Worm (Caenorhabditis elegans): ENCODE data around the gene C56C10.6.
A peak's percentile ranks its signal among the peaks of the same experiment; 100 is the strongest.

Gene C56C10.6

ce11 chrII:6588605-6589292 is 7.6 kb upstream of the C56C10.6 start, which contains the start of gene icd-1 (continued):
- TF ChIP-seq mab-9 (GFP tag; IDR thresholded peaks at IDR 0.05) (peak; percentile 65), alr-1 (tag; optimal IDR thresholded peaks at IDR 0.05; ENCODE audit: borderline replicate concordance) (no peak), ama-1 (optimal IDR thresholded peaks at IDR 0.05) (peak; percentile 43), mdl-1 (tag; optimal IDR thresholded peaks at IDR 0.05) (peak; percentile 45 to 89), hlh-17 (GFP tag; optimal IDR thresholded peaks at IDR 0.05; ENCODE audit: borderline replicate concordance) (no peak), sptf-1 (tag; optimal IDR thresholded peaks at IDR 0.05) (no peak), nhr-12 (tag; optimal IDR thresholded peaks at IDR 0.05) (no peak), lir-3 (tag; optimal IDR thresholded peaks at IDR 0.05; ENCODE audit: poor library complexity) (peak; percentile 89), aha-1 (tag; optimal IDR thresholded peaks at IDR 0.05) (peak; percentile 85), ets-5 (GFP tag; IDR thresholded peaks at IDR 0.05) (no peak), tlp-1 (tag; optimal IDR thresholded peaks at IDR 0.05) (no peak), grh-1 (GFP tag; IDR thresholded peaks at IDR 0.05) (peak; percentile 95), dpl-1 (GFP tag; optimal IDR thresholded peaks at IDR 0.05) (peak; percentile 76 to 81 (median 76)), hpl-2 (GFP tag; optimal IDR thresholded peaks at IDR 0.05) (peak; percentile 91), nhr-85 (tag) (peak; percentile 99), ztf-4 (tag; optimal IDR thresholded peaks at IDR 0.05) (peak; percentile 97), swsn-7 (tag; optimal IDR thresholded peaks at IDR 0.05) (peak; percentile 98), xbp-1 (tag; optimal IDR thresholded peaks at IDR 0.05) (peak; percentile 94), unc-98 (GFP tag; IDR thresholded peaks at IDR 0.05) (peak; percentile 82), egl-27 (tag; optimal IDR thresholded peaks at IDR 0.05) (peak in 1 of 2 experiments; percentile 82), tbx-2 (tag; optimal IDR thresholded peaks at IDR 0.05) (peak; percentile 97), pag-3 (tag; optimal IDR thresholded peaks at IDR 0.05; ENCODE audit: borderline replicate concordance, insufficient read depth) (no peak), vab-15 (tag; optimal IDR thresholded peaks at IDR 0.05) (no peak), unc-62 (GFP tag; optimal IDR thresholded peaks at IDR 0.05) (no peak), Y116A8C.19 (tag; optimal IDR thresholded peaks at IDR 0.05; ENCODE audit: borderline replicate concordance) (no peak), ceh-88 (GFP tag; IDR thresholded peaks at IDR 0.05) (peak; percentile 89), skn-1 (tag; optimal IDR thresholded peaks at IDR 0.05) (peak; percentile 80), efl-3 (GFP tag; optimal IDR thresholded peaks at IDR 0.05) (no peak), fkh-4 (tag; optimal IDR thresholded peaks at IDR 0.05; ENCODE audit: borderline replicate concordance) (peak; percentile 66), mep-1 (tag; optimal IDR thresholded peaks at IDR 0.05) (peak; percentile 94), nhr-19 (GFP tag; conservative IDR thresholded peaks at IDR 0.05) (peak; percentile 96), nhr-237 (tag; optimal IDR thresholded peaks at IDR 0.05) (peak; percentile 93), aly-2 (tag; optimal IDR thresholded peaks at IDR 0.05) (peak; percentile 91), isw-1 (GFP tag; IDR thresholded peaks at IDR 0.05) (peak; percentile 96), ces-1 (GFP tag; optimal IDR thresholded peaks at IDR 0.05) (no peak), C04F5.9 (tag; optimal IDR thresholded peaks at IDR 0.05) (peak; percentile 70)

DNA sequence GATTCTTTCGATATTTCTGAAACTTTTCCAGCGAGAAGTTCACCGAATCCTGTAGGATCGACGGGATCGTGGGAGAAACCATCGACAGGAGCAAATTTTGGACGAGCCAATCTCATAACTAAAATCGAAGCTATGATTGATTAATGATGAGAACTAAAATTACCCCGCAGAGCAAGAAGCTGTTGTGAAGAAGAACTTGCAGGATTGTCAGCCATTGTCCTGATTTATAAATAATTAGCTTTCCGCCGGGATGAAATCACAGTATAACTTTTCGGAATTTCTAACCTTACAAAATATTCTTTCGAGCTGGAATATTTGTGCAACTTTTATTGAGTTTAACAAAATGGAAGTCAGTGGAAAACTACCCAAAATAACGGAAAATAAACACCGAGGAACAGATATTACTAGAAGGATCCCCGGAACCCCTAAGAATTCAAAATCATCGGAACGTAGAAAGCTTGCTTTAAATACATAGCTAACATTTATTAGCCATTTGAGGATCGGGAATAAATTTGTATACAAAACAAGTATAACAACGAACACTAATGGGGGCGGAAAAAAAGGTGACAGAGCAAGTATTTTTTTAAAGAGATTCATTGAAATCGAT is 6.2 kb upstream of the C56C10.6 start, which contains the start of gene C56C10.7:
TSS of gene C56C10.7 (minus strand) at position 312 of the 607 bp plus-strand sequence.
- no peak for TF ChIP-seq ets-5 (GFP tag; IDR thresholded peaks at IDR 0.05)
- TF ChIP-seq hlh-4 (tag; optimal IDR thresholded peaks at IDR 0.05), result no peak
- no peak for TF ChIP-seq lin-14 (GFP tag; optimal IDR thresholded peaks at IDR 0.05)
- TF ChIP-seq ceh-82 (tag; optimal IDR thresholded peaks at IDR 0.05), result peak in 1 of 3 experiments; percentile 16
- no peak for TF ChIP-seq alr-1 (tag; optimal IDR thresholded peaks at IDR 0.05; ENCODE audit: borderline replicate concordance)
- no peak for TF ChIP-seq pag-3 (tag; optimal IDR thresholded peaks at IDR 0.05; ENCODE audit: borderline replicate concordance, insufficient read depth)
- TF ChIP-seq vab-15 (tag; optimal IDR thresholded peaks at IDR 0.05), result no peak
- no peak for TF ChIP-seq xbp-1 (tag; optimal IDR thresholded peaks at IDR 0.05)
- TF ChIP-seq C16A3.4 (tag; optimal IDR thresholded peaks at IDR 0.05), result no peak
- TF ChIP-seq ztf-4 (tag; optimal IDR thresholded peaks at IDR 0.05), result no peak
- no peak for TF ChIP-seq nhr-77 (tag; optimal IDR thresholded peaks at IDR 0.05)
- no peak for TF ChIP-seq Y116A8C.19 (tag; optimal IDR thresholded peaks at IDR 0.05; ENCODE audit: borderline replicate concordance)
- TF ChIP-seq blmp-1 (tag; optimal IDR thresholded peaks at IDR 0.05), result no peak
- no peak for TF ChIP-seq grh-1 (GFP tag; IDR thresholded peaks at IDR 0.05)
- TF ChIP-seq F16B12.6 (tag; optimal IDR thresholded peaks at IDR 0.05), result no peak
- peak in 1 of 2 experiments; percentile 15 for TF ChIP-seq lsy-2 (tag; optimal IDR thresholded peaks at IDR 0.05)
- no peak for TF ChIP-seq elt-3 (tag; optimal IDR thresholded peaks at IDR 0.05)
- TF ChIP-seq pax-3 (tag; optimal IDR thresholded peaks at IDR 0.05), result no peak
- TF ChIP-seq nhr-47 (tag; optimal IDR thresholded peaks at IDR 0.05), result no peak
- TF ChIP-seq irx-1 (tag; optimal IDR thresholded peaks at IDR 0.05), result no peak
- no peak for TF ChIP-seq C34B4.2 (tag; optimal IDR thresholded peaks at IDR 0.05)
- TF ChIP-seq unc-62 (GFP tag; optimal IDR thresholded peaks at IDR 0.05), result no peak
- no peak for TF ChIP-seq egl-13 (tag; optimal IDR thresholded peaks at IDR 0.05)
